Fruit fly (Drosophila melanogaster) whole organism, embryonic: ENCODE data around the gene CG31832.

Experiments used
- Aef1 ChIP-seq: fragments of 200-800 bp; sonication (Bioruptor generic); IDR thresholded peaks from 3 replicates; pipeline ENCODE4 v1.3.6; 2022; ENCODE audit warnings: missing biosample characterization, missing genetic modification characterization
- CG10147 ChIP-seq: fragments of 200-800 bp; sonication (Bioruptor generic); optimal IDR thresholded peaks from 2 replicates; lab custom pipeline; 2019; ENCODE audit warnings: missing biosample characterization, mild to moderate bottlenecking, missing genetic modification characterization, moderate library complexity
- CG10321 ChIP-seq: fragments of 200-800 bp; sonication (Bioruptor generic); IDR thresholded peaks from 2 replicates; pipeline ENCODE4 v1.3.6; 2022; ENCODE audit warnings: missing biosample characterization, missing genetic modification characterization
- CG12236 ChIP-seq: fragments of 200-800 bp; sonication (Bioruptor generic); optimal IDR thresholded peaks from 2 replicates; lab custom pipeline; 2016; ENCODE audit warnings: missing biosample characterization, missing genetic modification characterization
- CG1233 ChIP-seq: fragments of 200-800 bp; sonication (Bioruptor generic); optimal IDR thresholded peaks from 4 replicates; lab custom pipeline; 2018; ENCODE audit warnings: missing biosample characterization, mild to moderate bottlenecking, missing genetic modification characterization
- CG12769 ChIP-seq: fragments of 200-800 bp; sonication (Bioruptor generic); optimal IDR thresholded peaks from 2 replicates; lab custom pipeline; 2019; ENCODE audit warnings: missing biosample characterization, mild to moderate bottlenecking, missing genetic modification characterization, moderate library complexity
- CG13123 ChIP-seq: fragments of 200-800 bp; sonication (Bioruptor generic); optimal IDR thresholded peaks from 2 replicates; lab custom pipeline; 2016; ENCODE audit warnings: missing biosample characterization, missing genetic modification characterization
- CG13287 ChIP-seq: fragments of 200-800 bp; sonication (Bioruptor generic); IDR thresholded peaks from 2 replicates; pipeline ENCODE4 v1.3.6; 2022; ENCODE audit warnings: missing biosample characterization, missing genetic modification characterization; ENCODE audit not compliant: partially characterized antibody
- CG14050 ChIP-seq: fragments of 200-800 bp; sonication (Bioruptor generic); IDR thresholded peaks from 3 replicates; pipeline ENCODE4 v1.3.6; 2022; ENCODE audit warnings: missing biosample characterization, missing genetic modification characterization
- CG15269 ChIP-seq: fragments of 200-800 bp; sonication (Bioruptor generic); optimal IDR thresholded peaks from 2 replicates; lab custom pipeline; 2018; ENCODE audit warnings: missing biosample characterization, mild to moderate bottlenecking, missing genetic modification characterization, moderate library complexity
- CG15479 ChIP-seq: fragments of 200-800 bp; sonication (Bioruptor generic); optimal IDR thresholded peaks from 3 replicates; lab custom pipeline; 2019; ENCODE audit warnings: missing biosample characterization, mild to moderate bottlenecking, missing genetic modification characterization, moderate library complexity
- CG15601 ChIP-seq: fragments of 200-800 bp; sonication (Bioruptor generic); optimal IDR thresholded peaks from 3 replicates; lab custom pipeline; 2019; ENCODE audit warnings: missing biosample characterization, mild to moderate bottlenecking, missing genetic modification characterization, moderate library complexity
- CG30403 ChIP-seq: fragments of 200-800 bp; sonication (Bioruptor generic); optimal IDR thresholded peaks from 3 replicates; lab custom pipeline; 2016; ENCODE audit warnings: missing biosample characterization, missing genetic modification characterization
- CG32767 ChIP-seq: fragments of 200-800 bp; sonication (Bioruptor generic); IDR thresholded peaks from 2 replicates; pipeline ENCODE4 v1.3.6; 2022; ENCODE audit warnings: missing biosample characterization, missing genetic modification characterization
- CG8290 ChIP-seq, 3 experiments: fragments of 200-800 bp; sonication (Bioruptor generic); optimal IDR thresholded peaks; 2 replicates each; lab custom pipeline; 2016 to 2019; ENCODE audit warnings: missing biosample characterization in 3 of 3, missing genetic modification characterization in 3 of 3, mild to moderate bottlenecking in 2 of 3, moderate library complexity in 1 of 3
- CG9215 ChIP-seq: fragments of 200-800 bp; sonication (Bioruptor generic); IDR thresholded peaks from 2 replicates; pipeline ENCODE4 v1.3.6; 2022; ENCODE audit warnings: missing biosample characterization, missing genetic modification characterization
- Drgx ChIP-seq: fragments of 200-800 bp; sonication (Bioruptor generic); IDR thresholded peaks from 2 replicates; pipeline ENCODE4 v1.3.6; 2022; ENCODE audit warnings: missing biosample characterization, missing genetic modification characterization
- Gug ChIP-seq: fragments of 200-800 bp; sonication (Bioruptor generic); IDR thresholded peaks from 4 replicates; pipeline ENCODE4 v1.3.6; 2022; ENCODE audit warnings: missing biosample characterization, missing genetic modification characterization
- H15 ChIP-seq: fragments of 200-800 bp; sonication (Bioruptor generic); IDR thresholded peaks from 3 replicates; pipeline ENCODE4 v1.3.6; 2022; ENCODE audit warnings: missing biosample characterization, missing genetic modification characterization
- H2.0 ChIP-seq: fragments of 200-800 bp; sonication (Bioruptor generic); IDR thresholded peaks from 2 replicates; pipeline ENCODE4 v1.3.6; 2022; ENCODE audit warnings: missing biosample characterization, missing genetic modification characterization
- MBD-R2 ChIP-seq: fragments of 200-800 bp; sonication (Bioruptor generic); IDR thresholded peaks from 2 replicates; pipeline ENCODE4 v1.3.6; 2022; ENCODE audit warnings: missing biosample characterization, missing genetic modification characterization
- Mad ChIP-seq: fragments of 200-800 bp; sonication (Bioruptor generic); optimal IDR thresholded peaks from 2 replicates; lab custom pipeline; 2016; ENCODE audit warnings: missing biosample characterization, missing genetic modification characterization
- Nf-YA ChIP-seq: fragments of 200-800 bp; sonication (Bioruptor generic); IDR thresholded peaks from 2 replicates; pipeline ENCODE4 v1.3.6; 2022; ENCODE audit warnings: missing biosample characterization, missing genetic modification characterization
- Oaz ChIP-seq: fragments of 200-800 bp; sonication (Bioruptor generic); IDR thresholded peaks from 2 replicates; pipeline ENCODE4 v1.3.6; 2022; ENCODE audit warnings: missing biosample characterization, missing genetic modification characterization
- Side ChIP-seq: fragments of 200-800 bp; sonication (Bioruptor generic); optimal IDR thresholded peaks from 2 replicates; lab custom pipeline; 2016; ENCODE audit warnings: missing biosample characterization, missing genetic modification characterization
- Xbp1 ChIP-seq: fragments of 200-800 bp; sonication (Bioruptor generic); optimal IDR thresholded peaks from 3 replicates; lab custom pipeline; 2016; ENCODE audit warnings: missing biosample characterization, mild to moderate bottlenecking, missing genetic modification characterization
- al ChIP-seq: fragments of 200-800 bp; sonication (Bioruptor generic); IDR thresholded peaks from 2 replicates; pipeline ENCODE4 v1.3.6; 2022; ENCODE audit warnings: missing biosample characterization, missing genetic modification characterization
- ap ChIP-seq: fragments of 200-800 bp; sonication (Bioruptor generic); IDR thresholded peaks from 2 replicates; pipeline ENCODE4 v1.3.6; 2022; ENCODE audit warnings: missing biosample characterization, missing genetic modification characterization
- bigmax ChIP-seq: fragments of 200-800 bp; sonication (Bioruptor generic); optimal IDR thresholded peaks from 2 replicates; lab custom pipeline; 2018; ENCODE audit warnings: missing biosample characterization, mild to moderate bottlenecking, missing genetic modification characterization
- caup ChIP-seq: fragments of 200-800 bp; sonication (Bioruptor generic); optimal IDR thresholded peaks from 3 replicates; lab custom pipeline; 2017; ENCODE audit warnings: missing biosample characterization, mild to moderate bottlenecking, missing genetic modification characterization, moderate library complexity; ENCODE audit not compliant: severe bottlenecking
- corto ChIP-seq: fragments of 200-800 bp; sonication (Bioruptor generic); optimal IDR thresholded peaks from 2 replicates; lab custom pipeline; 2016; ENCODE audit warnings: missing biosample characterization, mild to moderate bottlenecking, missing genetic modification characterization, moderate library complexity
- fd96Cb ChIP-seq: fragments of 200-800 bp; sonication (Bioruptor generic); optimal IDR thresholded peaks from 2 replicates; lab custom pipeline; 2018; ENCODE audit warnings: missing biosample characterization, mild to moderate bottlenecking, missing genetic modification characterization, moderate library complexity
- mam ChIP-seq: fragments of 200-800 bp; sonication (Bioruptor generic); optimal IDR thresholded peaks from 3 replicates; lab custom pipeline; 2016; ENCODE audit warnings: missing biosample characterization, missing genetic modification characterization
- nerfin-1 ChIP-seq: fragments of 200-800 bp; sonication (Bioruptor generic); optimal IDR thresholded peaks from 3 replicates; lab custom pipeline; 2019; ENCODE audit warnings: missing biosample characterization, mild to moderate bottlenecking, missing genetic modification characterization, moderate library complexity
- odd ChIP-seq: fragments of 200-800 bp; sonication (Bioruptor generic); optimal IDR thresholded peaks from 2 replicates; lab custom pipeline; 2017; ENCODE audit warnings: missing biosample characterization, mild to moderate bottlenecking, missing genetic modification characterization
- org-1 ChIP-seq: fragments of 200-800 bp; sonication (Bioruptor generic); optimal IDR thresholded peaks from 2 replicates; lab custom pipeline; 2017; ENCODE audit warnings: missing biosample characterization, missing genetic modification characterization
- p53 ChIP-seq: fragments of 200-800 bp; sonication (Bioruptor generic); optimal IDR thresholded peaks from 2 replicates; lab custom pipeline; 2016; ENCODE audit warnings: missing biosample characterization, missing genetic modification characterization
- ranshi ChIP-seq: fragments of 200-800 bp; sonication (Bioruptor generic); IDR thresholded peaks from 2 replicates; pipeline ENCODE4 v1.3.6; 2022; ENCODE audit warnings: missing biosample characterization, missing genetic modification characterization
- ro ChIP-seq: fragments of 200-800 bp; sonication (Bioruptor generic); IDR thresholded peaks from 2 replicates; pipeline ENCODE4 v1.3.6; 2022; ENCODE audit warnings: missing biosample characterization, missing genetic modification characterization
- row ChIP-seq: fragments of 200-800 bp; sonication (Bioruptor generic); IDR thresholded peaks from 3 replicates; pipeline ENCODE4 v1.3.6; 2022; ENCODE audit warnings: missing biosample characterization, missing genetic modification characterization
- sima ChIP-seq: fragments of 200-800 bp; sonication (Bioruptor generic); optimal IDR thresholded peaks from 2 replicates; lab custom pipeline; 2016; ENCODE audit warnings: missing biosample characterization, missing genetic modification characterization
- sna ChIP-seq: fragments of 200-800 bp; sonication (Bioruptor generic); IDR thresholded peaks from 2 replicates; pipeline ENCODE4 v1.3.6; 2022; ENCODE audit warnings: missing biosample characterization, missing genetic modification characterization; ENCODE audit not compliant: partially characterized antibody
- stwl ChIP-seq: fragments of 200-800 bp; sonication (Bioruptor generic); optimal IDR thresholded peaks from 3 replicates; lab custom pipeline; 2018; ENCODE audit warnings: missing biosample characterization, mild to moderate bottlenecking, missing genetic modification characterization, moderate library complexity
- ttk ChIP-seq: fragments of 200-800 bp; sonication (Bioruptor generic); IDR thresholded peaks from 2 replicates; pipeline ENCODE4 v2.1.2; 2022; ENCODE audit warnings: missing biosample characterization, missing genetic modification characterization
- twi ChIP-seq: fragments of 200-800 bp; optimal IDR thresholded peaks from 2 replicates; lab custom pipeline; 2019; ENCODE audit warnings: missing biosample characterization, mild to moderate bottlenecking, missing genetic modification characterization, moderate library complexity
- vvl ChIP-seq: fragments of 200-800 bp; sonication (Bioruptor generic); IDR thresholded peaks from 2 replicates; pipeline ENCODE4 v1.3.6; 2022; ENCODE audit warnings: missing biosample characterization, missing genetic modification characterization
- zen2 ChIP-seq: fragments of 200-800 bp; sonication (Bioruptor generic); IDR thresholded peaks from 3 replicates; pipeline ENCODE4 v1.3.6; 2022; ENCODE audit warnings: missing biosample characterization, missing genetic modification characterization; ENCODE audit not compliant: partially characterized antibody
- zfh2 ChIP-seq: fragments of 200-800 bp; sonication (Bioruptor generic); optimal IDR thresholded peaks from 2 replicates; lab custom pipeline; 2016; ENCODE audit warnings: missing biosample characterization, missing genetic modification characterization

CG31832 gene

DNA sequence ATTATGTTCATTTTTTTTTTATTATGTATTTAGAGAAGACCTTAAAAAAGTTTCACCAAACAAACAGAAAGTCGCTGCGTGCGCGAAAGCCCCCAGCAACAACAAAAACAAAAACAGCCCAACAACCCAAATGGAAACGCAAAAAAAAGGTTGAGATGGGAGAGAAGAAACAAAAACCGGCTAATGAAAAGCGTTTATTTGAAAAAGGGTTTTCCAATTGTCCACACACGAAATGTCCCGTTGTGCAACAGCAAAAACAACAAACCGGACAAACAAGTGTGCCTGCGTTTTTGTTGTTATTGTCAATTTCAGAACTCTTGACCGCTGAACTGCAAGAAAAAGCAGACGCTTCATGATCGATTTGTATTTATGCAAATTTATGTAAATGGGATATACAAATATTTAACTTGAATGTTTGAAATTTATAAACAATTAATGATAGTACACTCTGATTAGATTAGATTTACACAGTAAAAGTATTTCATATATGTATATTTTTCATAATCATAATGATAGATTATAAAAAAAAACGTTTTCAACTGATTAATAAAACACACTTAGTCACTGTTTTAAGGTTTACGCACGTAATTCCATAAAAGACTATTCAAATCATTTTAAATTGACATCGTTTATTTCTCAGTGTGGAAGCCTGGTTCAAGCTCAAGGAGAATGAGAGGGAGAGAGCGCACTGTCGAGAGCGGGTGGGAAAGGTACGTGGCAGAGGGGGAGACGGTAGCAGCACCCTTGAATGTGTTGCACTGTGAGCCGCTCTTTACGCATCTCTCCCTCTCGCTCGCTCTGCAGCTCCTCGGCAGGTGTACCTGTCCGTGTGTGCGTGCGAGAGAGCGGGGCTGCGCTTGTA is 25.0 kb upstream of the CG31832 start (continued):
- TF ChIP-seq fd96Cb (tag; lab: Kevin White, UChicago) (peak; percentile 86), CG15269 (tag; lab: Kevin White, UChicago) (peak; percentile 72), corto (GFP tag; lab: Kevin White, UChicago) (peak; percentile 67), CG14050 (GFP tag; lab: Robert Waterston, UW) (peak; percentile 69), MBD-R2 (no peak; the same call in 1 of the 2 replicates), H15 (GFP tag; lab: Robert Waterston, UW) (peak; percentile 63; the same call in 2 of the 3 replicates), CG9215 (no peak), Side (GFP tag; lab: Kevin White, UChicago) (no peak), vvl (GFP tag; lab: Robert Waterston, UW) (peak; percentile 88), sna (GFP tag; lab: Robert Waterston, UW) (no peak), ap (GFP tag; lab: Robert Waterston, UW) (peak; percentile 69), Oaz (0 out of 2 replicates have a peak, but pooled peaks have one; percentile 43), CG10321 (GFP tag; lab: Robert Waterston, UW) (no peak), CG8290 (GFP tag; optimal IDR thresholded peaks at IDR 0.05; lab: Kevin White, UChicago) (peak; percentile 82), CG8290 (tag; optimal IDR thresholded peaks at IDR 0.05; lab: Kevin White, UChicago) (no peak), Mad (peak; percentile 39), CG13287 (GFP tag; lab: Robert Waterston, UW) (no peak), CG15479 (GFP tag; lab: Kevin White, UChicago) (peak; percentile 35), ttk (GFP tag; lab: Robert Waterston, UW) (peak; percentile 72), ro (no peak; the same call in 1 of the 2 replicates), CG1233 (GFP tag; lab: Kevin White, UChicago) (peak; percentile 75), Xbp1 (peak; percentile 73), al (GFP tag; lab: Robert Waterston, UW) (peak; percentile 43), Aef1 (peak; percentile 59; the same call in 2 of the 3 replicates), CG15601 (tag; lab: Kevin White, UChicago) (peak; percentile 73), p53 (GFP tag; lab: Kevin White, UChicago) (no peak), CG12769 (no peak), Drgx (GFP tag; lab: Robert Waterston, UW) (peak; percentile 82), Gug (GFP tag; lab: Robert Waterston, UW) (peak; percentile 35; the same call in 1 of the 4 replicates), CG32767 (no peak), Nf-YA (no peak), org-1 (GFP tag; lab: Kevin White, UChicago) (peak; percentile 67), stwl (tag; lab: Kevin White, UChicago) (peak; percentile 15), mam (GFP tag; lab: Kevin White, UChicago) (peak; percentile 8), CG10147 (peak; percentile 52), H2.0 (GFP tag; lab: Robert Waterston, UW) (peak; percentile 59; the same call in 1 of the 2 replicates), twi (tag; lab: Kevin White, UChicago) (peak; percentile 41), ranshi (peak; percentile 75), bigmax (no peak), zfh2 (no peak), CG30403 (peak; percentile 88), CG12236 (no peak), caup (GFP tag; lab: Kevin White, UChicago) (peak; percentile 55), zen2 (GFP tag; lab: Robert Waterston, UW) (no peak), CG13123 (GFP tag; lab: Kevin White, UChicago) (peak; percentile 44), sima (GFP tag; lab: Kevin White, UChicago) (no peak), odd (GFP tag; lab: Kevin White, UChicago) (peak; percentile 67), nerfin-1 (peak; percentile 78), row (GFP tag; lab: Robert Waterston, UW) (peak; percentile 75)
